Worm (Caenorhabditis elegans): ENCODE measurements around the gene srg-28.

Gene srg-28

DNA sequence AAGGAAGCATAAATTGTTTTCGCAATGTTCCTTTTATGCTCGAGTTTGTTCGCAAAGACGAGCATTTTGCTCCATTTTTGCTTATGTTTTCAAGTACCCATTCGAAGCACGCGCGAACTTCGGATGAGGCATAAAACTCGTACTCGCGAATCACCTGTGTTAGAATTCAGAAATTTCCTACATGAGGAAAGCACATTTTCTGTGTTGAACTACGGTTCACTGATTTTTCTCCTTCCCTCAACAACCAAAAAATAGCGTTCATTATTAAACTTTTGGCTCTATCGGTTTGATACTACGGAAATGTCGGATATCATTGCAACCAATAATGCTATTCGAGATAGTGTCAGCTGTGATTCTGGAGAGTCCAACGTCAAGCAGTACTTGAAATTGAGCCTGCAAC is at the start of gene srg-28:
TSS of gene srg-28 (plus strand) at position 301 of the 400 bp plus-strand sequence.
- TF ChIP-seq mls-2 (tag; optimal IDR thresholded peaks at IDR 0.05) (no peak), lin-13 (tag; optimal IDR thresholded peaks at IDR 0.05) (no peak), ztf-11 (tag; optimal IDR thresholded peaks at IDR 0.05) (no peak), pha-4 (tag; optimal IDR thresholded peaks at IDR 0.05) (no peak), unc-62 (GFP tag; optimal IDR thresholded peaks at IDR 0.05) (no peak), drap-1 (GFP tag; optimal IDR thresholded peaks at IDR 0.05) (no peak), tbx-8 (GFP tag; optimal IDR thresholded peaks at IDR 0.05) (no peak), ceh-83 (GFP tag; optimal IDR thresholded peaks at IDR 0.05) (no peak)

DNA sequence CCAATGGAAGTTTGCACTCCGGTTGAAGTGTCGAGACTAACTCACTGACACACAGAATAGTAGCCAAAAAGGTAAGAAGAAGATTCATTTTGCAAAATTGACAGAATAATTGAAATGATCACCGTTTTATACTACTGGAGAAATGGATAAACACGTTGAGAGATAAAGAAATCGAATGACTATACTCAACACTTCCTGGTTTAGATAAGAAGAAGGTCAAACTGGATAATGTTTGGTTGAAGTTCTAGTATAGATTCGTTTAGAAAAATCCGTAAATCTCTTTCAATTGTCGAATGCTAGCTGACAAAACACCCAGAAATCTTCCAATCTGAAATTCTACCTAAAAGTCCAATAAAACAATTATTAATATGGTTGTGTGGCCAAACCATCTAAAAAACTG is 47.4 kb upstream of the srg-28 start, which contains the start of gene Y49G5A.1:
TSS of gene Y49G5A.1 (minus strand) at position 101 of the 400 bp plus-strand sequence.
- TF ChIP-seq lin-13 (tag; optimal IDR thresholded peaks at IDR 0.05), result no peak
- TF ChIP-seq ham-2 (GFP tag; optimal IDR thresholded peaks at IDR 0.05), result no peak
- no peak for TF ChIP-seq nhr-237 (tag; optimal IDR thresholded peaks at IDR 0.05)
- TF ChIP-seq zip-8 (tag; optimal IDR thresholded peaks at IDR 0.05), result no peak
- no peak for TF ChIP-seq ceh-43 (GFP tag; optimal IDR thresholded peaks at IDR 0.05)
- no peak for TF ChIP-seq flh-1 (GFP tag; optimal IDR thresholded peaks at IDR 0.05)
- no peak for TF ChIP-seq cnd-1 (tag; optimal IDR thresholded peaks at IDR 0.05)
- no peak for TF ChIP-seq ztf-11 (tag; optimal IDR thresholded peaks at IDR 0.05)
- TF ChIP-seq nhr-2 (tag; optimal IDR thresholded peaks at IDR 0.05), result no peak
- no peak for TF ChIP-seq ceh-39 (tag; optimal IDR thresholded peaks at IDR 0.05)
- TF ChIP-seq lin-32 (GFP tag; optimal IDR thresholded peaks at IDR 0.05), result no peak
- no peak for TF ChIP-seq blmp-1 (tag; optimal IDR thresholded peaks at IDR 0.05)
- TF ChIP-seq drap-1 (GFP tag; optimal IDR thresholded peaks at IDR 0.05), result no peak
- no peak for TF ChIP-seq bed-3 (GFP tag; optimal IDR thresholded peaks at IDR 0.05)
- no peak for TF ChIP-seq ceh-83 (GFP tag; optimal IDR thresholded peaks at IDR 0.05)
- TF ChIP-seq unc-62 (GFP tag; optimal IDR thresholded peaks at IDR 0.05), result no peak

DNA sequence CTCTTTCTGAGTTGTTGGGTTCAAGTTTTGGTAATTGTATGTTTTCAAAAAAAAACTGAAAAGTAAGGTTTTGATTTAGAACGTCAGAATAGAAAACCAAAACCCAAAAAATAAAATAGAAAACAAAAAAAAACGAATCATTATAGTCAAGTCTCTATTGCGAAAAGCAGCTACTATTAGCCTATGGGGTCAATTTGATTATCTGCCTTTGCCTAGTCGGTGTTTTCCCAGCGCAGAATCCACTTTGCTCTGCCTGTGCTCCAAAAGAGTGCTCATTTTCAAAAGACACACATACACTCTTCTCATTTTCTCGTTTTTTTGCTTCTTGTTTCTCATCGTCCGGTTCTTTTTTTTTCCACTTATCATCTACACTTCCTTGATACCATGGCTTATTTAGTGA is 46.0 kb upstream of the srg-28 start:
- TF ChIP-seq ceh-43 (GFP tag; optimal IDR thresholded peaks at IDR 0.05) (no peak), ces-1 (GFP tag; optimal IDR thresholded peaks at IDR 0.05) (peak; percentile 79)

DNA sequence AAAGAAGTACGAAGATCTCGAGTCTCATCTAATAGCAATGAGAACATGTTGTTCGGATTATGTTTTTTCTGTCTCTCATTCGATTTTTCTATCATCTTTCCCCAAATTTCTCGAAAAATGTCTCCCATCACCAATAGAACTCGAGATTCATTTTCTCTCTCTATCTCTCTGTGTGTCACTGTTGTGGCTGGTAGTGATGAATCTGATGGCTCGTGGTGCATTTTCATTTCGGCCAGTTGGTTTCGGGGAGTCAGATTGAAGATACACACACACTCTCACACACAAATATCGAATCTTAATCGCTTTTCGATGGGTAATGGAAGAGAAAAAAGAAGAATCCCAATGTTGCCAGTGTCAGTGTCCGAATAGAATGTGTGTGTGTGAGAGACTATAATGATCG is 38.7 kb upstream of the srg-28 start:
- TF ChIP-seq M03D4.4 (tag; optimal IDR thresholded peaks at IDR 0.05) (no peak), unc-62 (GFP tag; optimal IDR thresholded peaks at IDR 0.05) (peak; percentile 80), mab-5 (tag; optimal IDR thresholded peaks at IDR 0.05) (no peak), elt-3 (tag; optimal IDR thresholded peaks at IDR 0.05) (no peak), nhr-76 (tag; optimal IDR thresholded peaks at IDR 0.05) (no peak), unc-120 (tag; optimal IDR thresholded peaks at IDR 0.05; ENCODE audit: poor library complexity, severe bottlenecking) (peak; percentile 61), pha-4 (tag; optimal IDR thresholded peaks at IDR 0.05) (no peak), nhr-28 (tag; optimal IDR thresholded peaks at IDR 0.05) (no peak), lsy-2 (tag; optimal IDR thresholded peaks at IDR 0.05) (no peak), hlh-1 (tag; optimal IDR thresholded peaks at IDR 0.05) (peak; percentile 84)

DNA sequence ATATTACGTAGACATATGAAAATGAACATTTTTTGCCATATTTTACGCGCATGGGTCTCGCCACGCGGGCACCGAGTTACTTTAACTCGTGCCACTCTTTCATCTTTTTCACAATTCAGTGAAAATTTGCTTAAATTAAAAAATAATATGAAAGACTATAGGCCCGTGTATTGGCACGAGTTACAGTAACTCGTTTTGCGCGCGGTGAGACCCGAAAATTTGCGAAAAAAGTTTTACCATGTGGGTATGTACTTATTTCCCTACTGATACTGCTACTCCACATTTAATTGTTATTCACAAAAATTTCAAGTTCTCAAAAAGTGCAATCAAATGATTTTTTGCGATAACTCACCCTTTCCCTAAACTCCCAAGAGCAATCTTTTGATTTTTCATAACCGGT is 36.9 kb upstream of the srg-28 start:
- TF ChIP-seq tbx-8 (GFP tag; optimal IDR thresholded peaks at IDR 0.05), result no peak

DNA sequence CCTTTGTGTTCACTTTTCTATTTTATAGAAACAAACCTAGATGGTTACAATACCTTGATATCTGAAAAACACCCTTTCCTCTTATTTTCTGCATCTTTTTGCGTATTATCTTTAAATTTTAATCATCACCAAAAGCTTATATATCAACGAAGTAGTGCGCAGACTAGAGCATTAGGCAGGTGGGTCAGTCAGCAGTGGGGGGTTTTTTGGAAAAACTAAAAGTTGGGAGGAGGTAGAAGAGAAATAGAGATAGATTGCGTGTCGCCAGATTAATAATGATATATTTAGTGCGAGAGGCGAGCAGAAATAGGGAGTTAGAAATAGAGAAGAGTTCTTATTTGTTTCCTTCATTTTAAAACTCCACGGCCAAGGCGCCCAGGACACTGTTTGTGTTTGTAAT is 33.5 kb upstream of the srg-28 start:
- TF ChIP-seq lin-13 (tag; optimal IDR thresholded peaks at IDR 0.05) (no peak), mep-1 (tag; optimal IDR thresholded peaks at IDR 0.05) (no peak), unc-62 (GFP tag; optimal IDR thresholded peaks at IDR 0.05) (no peak), ham-2 (GFP tag; optimal IDR thresholded peaks at IDR 0.05) (no peak), mls-2 (tag; optimal IDR thresholded peaks at IDR 0.05) (no peak), bed-3 (GFP tag; optimal IDR thresholded peaks at IDR 0.05) (no peak), tbx-8 (GFP tag; optimal IDR thresholded peaks at IDR 0.05) (no peak), hlh-1 (tag; optimal IDR thresholded peaks at IDR 0.05) (no peak), nhr-2 (tag; optimal IDR thresholded peaks at IDR 0.05) (no peak), zip-8 (tag; optimal IDR thresholded peaks at IDR 0.05) (no peak), cnd-1 (tag; optimal IDR thresholded peaks at IDR 0.05) (no peak), sem-2 (GFP tag; optimal IDR thresholded peaks at IDR 0.05) (no peak)

Measured in whole organism, mixed stage, embryonic.